Fruit fly (Drosophila melanogaster): ENCODE data around the gene CG15385.

Gene CG15385

DNA sequence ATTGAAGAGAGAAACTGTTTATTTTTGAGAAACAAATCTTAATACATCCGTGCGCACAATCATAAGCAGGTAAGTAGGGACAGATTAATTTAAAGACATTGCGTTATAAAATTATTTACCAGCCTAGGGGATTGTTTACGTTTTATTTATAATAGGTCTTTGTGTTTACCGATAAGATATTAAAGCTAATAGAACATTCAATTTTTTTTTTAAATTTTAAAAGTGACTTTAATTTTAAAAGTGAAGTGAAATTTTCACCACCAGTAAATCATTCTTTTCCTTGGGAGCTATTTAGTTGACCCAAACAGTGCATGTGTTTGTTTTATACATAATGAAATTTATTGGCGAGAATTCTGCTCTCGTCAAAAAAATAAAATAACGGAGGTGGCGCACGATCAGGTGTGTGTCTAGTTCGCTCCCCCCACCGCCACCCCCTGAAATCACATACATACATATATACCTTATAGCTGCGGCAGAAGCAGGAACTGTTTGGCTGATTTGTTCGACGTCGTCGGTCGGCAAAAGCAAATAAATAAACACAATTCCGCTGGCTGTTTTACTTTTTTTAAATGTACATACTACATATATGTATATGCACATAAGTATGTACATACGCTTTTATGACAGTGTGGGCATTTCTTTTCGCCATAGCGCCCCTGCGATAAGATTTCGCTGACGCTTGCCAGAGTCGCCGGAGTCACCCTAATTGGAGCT is 36.3 kb downstream of the CG15385 start:
- TF ChIP-seq Vsx1 (GFP tag; optimal IDR thresholded peaks at IDR 0.05) (no peak), CG12744 (GFP tag; optimal IDR thresholded peaks at IDR 0.05) (peak; percentile 66), CG6272 (GFP tag; IDR thresholded peaks at IDR 0.05) (peak; percentile 41; the same call in 1 of the 2 replicates), CG2889 (GFP tag; IDR thresholded peaks at IDR 0.05) (no peak), Dbx (GFP tag; IDR thresholded peaks at IDR 0.05) (peak; percentile 65; the same call in 2 of the 3 replicates), gem (tag; optimal IDR thresholded peaks at IDR 0.05) (peak; percentile 79), CG15269 (tag; optimal IDR thresholded peaks at IDR 0.05) (peak; percentile 77), fd3F (GFP tag; optimal IDR thresholded peaks at IDR 0.05) (peak; percentile 33), D19B (GFP tag; optimal IDR thresholded peaks at IDR 0.05) (peak; percentile 53), CG13624 (GFP tag; optimal IDR thresholded peaks at IDR 0.05) (peak; percentile 15), fu2 (GFP tag; optimal IDR thresholded peaks at IDR 0.05) (peak; percentile 27), tx (GFP tag; optimal IDR thresholded peaks at IDR 0.05) (no peak), Dip3 (GFP tag; optimal IDR thresholded peaks at IDR 0.05) (peak; percentile 26), bigmax (GFP tag; optimal IDR thresholded peaks at IDR 0.05) (no peak), CG14710 (tag; optimal IDR thresholded peaks at IDR 0.05) (no peak), Deaf1 (tag; optimal IDR thresholded peaks at IDR 0.05) (peak; percentile 22), CG6854 (GFP tag; optimal IDR thresholded peaks at IDR 0.05) (peak; percentile 28), CG2199 (GFP tag; IDR thresholded peaks at IDR 0.05) (no peak), Ravus (GFP tag; IDR thresholded peaks at IDR 0.05) (no peak; the same call in 1 of the 2 replicates), CG9817 (tag; optimal IDR thresholded peaks at IDR 0.05) (peak; percentile 53), odd (GFP tag; optimal IDR thresholded peaks at IDR 0.05) (peak; percentile 49), Med (GFP tag) (peak; percentile 83), Sox100B (GFP tag; optimal IDR thresholded peaks at IDR 0.05) (peak; percentile 45), row (GFP tag; IDR thresholded peaks at IDR 0.05) (peak; percentile 67), CG15073 (GFP tag; optimal IDR thresholded peaks at IDR 0.05) (no peak), Hand (GFP tag; optimal IDR thresholded peaks at IDR 0.05) (peak; percentile 32), sisA (GFP tag; IDR thresholded peaks at IDR 0.05) (no peak), zfh1 (GFP tag; IDR thresholded peaks at IDR 0.05) (no peak), Xbp1 (GFP tag; optimal IDR thresholded peaks at IDR 0.05) (peak; percentile 24), Meics (GFP tag; optimal IDR thresholded peaks at IDR 0.05) (peak; percentile 66), sens (GFP tag) (peak; percentile 74), corto (GFP tag; optimal IDR thresholded peaks at IDR 0.05) (no peak), Hmr (GFP tag; optimal IDR thresholded peaks at IDR 0.05) (peak; percentile 73), CG4282 (GFP tag; optimal IDR thresholded peaks at IDR 0.05) (no peak), chinmo (GFP tag; IDR thresholded peaks at IDR 0.05; ENCODE audit: partially characterized antibody) (peak; percentile 67; the same call in 1 of the 4 replicates), CG15514 (GFP tag; optimal IDR thresholded peaks at IDR 0.05) (peak; percentile 49), CG10209 (GFP tag; optimal IDR thresholded peaks at IDR 0.05) (peak; percentile 36), HmgZ (tag; optimal IDR thresholded peaks at IDR 0.05) (no peak), Hey (tag; optimal IDR thresholded peaks at IDR 0.05) (no peak), tio (GFP tag; optimal IDR thresholded peaks at IDR 0.05) (peak; percentile 50), CG13424 (tag; optimal IDR thresholded peaks at IDR 0.05) (peak; percentile 71), CG1024 (GFP tag; IDR thresholded peaks at IDR 0.05) (no peak), CG1792 (GFP tag; optimal IDR thresholded peaks at IDR 0.05) (no peak), B-H1 (GFP tag; IDR thresholded peaks at IDR 0.05) (no peak), CG17829 (tag; optimal IDR thresholded peaks at IDR 0.05) (peak; percentile 35), bcd (GFP tag; optimal IDR thresholded peaks at IDR 0.05) (peak; percentile 46), Lhr (GFP tag; optimal IDR thresholded peaks at IDR 0.05) (no peak), CG13775 (GFP tag; optimal IDR thresholded peaks at IDR 0.05) (peak; percentile 41), CG15601 (tag; optimal IDR thresholded peaks at IDR 0.05) (peak; percentile 2)
